Worm (Caenorhabditis elegans) whole organism, early embryonic: ENCODE data around the gene K07C5.3.

Experiments
- B0310.2 ChIP-seq: sonication (generic microtip); optimal IDR thresholded peaks from 2 replicates; lab custom pipeline; 2016; ENCODE audit warnings: mild to moderate bottlenecking, missing genetic modification characterization, missing compliant biosample characterization
- F13C5.2 ChIP-seq: sonication (generic microtip); optimal IDR thresholded peaks from 2 replicates; lab custom pipeline; 2017; ENCODE audit warnings: mild to moderate bottlenecking, missing genetic modification characterization, inconsistent platforms, missing compliant biosample characterization
- aly-1 ChIP-seq: sonication (generic microtip); optimal IDR thresholded peaks from 2 replicates; lab custom pipeline; 2016; ENCODE audit warnings: missing genetic modification characterization, missing compliant biosample characterization
- ama-1 ChIP-seq: fragments of 150-350 bp; optimal IDR thresholded peaks from 2 replicates; lab custom pipeline; 2014
- ceh-13 ChIP-seq: fragments of 200-800 bp; sonication (Bioruptor generic); optimal IDR thresholded peaks from 2 replicates; lab custom pipeline; 2018; ENCODE audit warnings: mild to moderate bottlenecking, missing genetic modification characterization, missing compliant biosample characterization
- ceh-36 ChIP-seq: sonication (generic microtip); optimal IDR thresholded peaks from 2 replicates; lab custom pipeline; 2016; ENCODE audit warnings: missing genetic modification characterization, inconsistent platforms, missing compliant biosample characterization
- ets-7 ChIP-seq: sonication (generic microtip); optimal IDR thresholded peaks from 2 replicates; lab custom pipeline; 2016; ENCODE audit warnings: missing genotype, missing genetic modification characterization, missing compliant biosample characterization
- flt-1 ChIP-seq: fragments of 200-800 bp; sonication (Bioruptor generic); IDR thresholded peaks from 2 replicates; pipeline ENCODE4 v1.3.6; 2022; ENCODE audit warnings: missing genetic modification characterization, missing compliant biosample characterization
- hmbx-1 ChIP-seq: sonication (generic microtip); optimal IDR thresholded peaks from 2 replicates; lab custom pipeline; 2016; ENCODE audit warnings: mild to moderate bottlenecking, missing genetic modification characterization, missing compliant biosample characterization
- hmg-4 ChIP-seq: fragments of 200-800 bp; sonication (Bioruptor generic); optimal IDR thresholded peaks from 2 replicates; lab custom pipeline; 2018; ENCODE audit warnings: mild to moderate bottlenecking, missing genetic modification characterization, missing compliant biosample characterization
- hnd-1 ChIP-seq: sonication (generic microtip); optimal IDR thresholded peaks from 2 replicates; lab custom pipeline; 2016; ENCODE audit warnings: missing genetic modification characterization, missing compliant biosample characterization
- pes-1 ChIP-seq: fragments of 200-800 bp; sonication (Bioruptor generic); IDR thresholded peaks from 2 replicates; pipeline ENCODE4 v1.3.6; 2022; ENCODE audit warnings: missing genetic modification reagents, missing genetic modification characterization, missing compliant biosample characterization
- scrt-1 ChIP-seq: fragments of 200-800 bp; sonication (Bioruptor generic); IDR thresholded peaks from 2 replicates; pipeline ENCODE4 v1.3.6; 2022; ENCODE audit warnings: missing genetic modification characterization, missing compliant biosample characterization
- sea-1 ChIP-seq: fragments of 200-800 bp; sonication (Bioruptor generic); conservative IDR thresholded peaks from 2 replicates; pipeline ENCODE4 v1.3.6; 2022; ENCODE audit warnings: missing genetic modification characterization, missing compliant biosample characterization
- tbx-11 ChIP-seq: fragments of 200-800 bp; sonication (Bioruptor generic); IDR thresholded peaks from 2 replicates; pipeline ENCODE4 v1.3.6; 2022; ENCODE audit warnings: missing genetic modification characterization, missing compliant biosample characterization
- tbx-37 ChIP-seq: fragments of 200-800 bp; sonication (Bioruptor generic); conservative IDR thresholded peaks from 2 replicates; pipeline ENCODE4 v1.3.6; 2022; ENCODE audit warnings: missing genetic modification reagents, missing genetic modification characterization, missing compliant biosample characterization
- tra-4 ChIP-seq: sonication (generic microtip); optimal IDR thresholded peaks from 2 replicates; lab custom pipeline; 2017; ENCODE audit warnings: missing genetic modification characterization, missing compliant biosample characterization

K07C5.3 gene

DNA sequence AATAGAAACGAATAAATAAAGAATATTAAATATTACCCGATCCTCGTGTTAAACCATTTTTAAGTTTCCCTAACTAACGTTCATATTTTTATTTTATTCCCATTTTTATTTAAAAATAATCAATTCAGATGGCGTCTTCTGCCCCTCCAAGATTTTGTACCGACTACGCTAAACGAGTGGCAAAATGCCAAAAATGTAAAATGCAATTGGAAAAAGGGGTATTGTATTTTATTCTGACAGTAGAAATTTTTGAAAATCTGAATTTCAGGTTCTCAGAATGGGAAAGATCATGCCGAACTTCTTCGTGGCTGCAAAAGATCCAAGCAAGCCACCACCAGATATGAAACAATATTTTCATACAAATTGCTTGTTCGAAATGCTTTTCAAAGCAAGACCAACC, at the start of gene K07C5.3:
TSS of gene K07C5.3 (plus strand) at position 129 of the 400 bp plus-strand sequence.
- no peak for TF ChIP-seq flt-1
- TF ChIP-seq B0310.2 = no peak
- no peak for TF ChIP-seq hnd-1
- no peak for TF ChIP-seq ceh-13
- no peak for TF ChIP-seq scrt-1 (GFP tag; lab: Robert Waterston, UW)
- no peak for TF ChIP-seq ets-7 (tag; lab: Kevin White, UChicago)
- no peak for TF ChIP-seq sea-1 (GFP tag; lab: Robert Waterston, UW)
- TF ChIP-seq hmg-4 = no peak
- TF ChIP-seq F13C5.2 (tag; lab: Kevin White, UChicago) = no peak
- TF ChIP-seq ceh-36 (tag; lab: Kevin White, UChicago) = no peak
- TF ChIP-seq hmbx-1 = no peak
- no peak for TF ChIP-seq tbx-11 (GFP tag; lab: Robert Waterston, UW)
- TF ChIP-seq tbx-37 = no peak
- TF ChIP-seq aly-1 = no peak
- TF ChIP-seq tra-4 (tag; lab: Kevin White, UChicago) = no peak
- TF ChIP-seq pes-1 (GFP tag; lab: Robert Waterston, UW) = no peak
- no peak for TF ChIP-seq ama-1 (lab: Kevin White, UChicago)

- TF ChIP-seq ceh-13 (no peak), aly-1 (no peak), hmbx-1 (no peak), B0310.2 (no peak)
Observed at ce11 chrV:10294549-10294948, 48.3 kb upstream of the K07C5.3 start, which contains the start of gene col-150. Gene col-150 (minus strand): TSS chrV:10294649.

- TF ChIP-seq ceh-36 (tag; lab: Kevin White, UChicago) (no peak), aly-1 (no peak), B0310.2 (no peak), ceh-13 (no peak), ets-7 (tag; lab: Kevin White, UChicago) (no peak), scrt-1 (GFP tag; lab: Robert Waterston, UW) (no peak), hmbx-1 (no peak), tbx-11 (GFP tag; lab: Robert Waterston, UW) (no peak), hnd-1 (no peak), tbx-37 (no peak), hmg-4 (no peak), ama-1 (lab: Kevin White, UChicago) (no peak), F13C5.2 (tag; lab: Kevin White, UChicago) (no peak), flt-1 (no peak), pes-1 (GFP tag; lab: Robert Waterston, UW) (no peak)
Observed at ce11 chrV:10297099-10297498, 45.7 kb upstream of the K07C5.3 start, which contains the start of gene B0024.4. Gene B0024.4 (plus strand): TSS chrV:10297399.

- TF ChIP-seq flt-1 (no peak), ets-7 (tag; lab: Kevin White, UChicago) (no peak), aly-1 (no peak), sea-1 (GFP tag; lab: Robert Waterston, UW) (no peak), B0310.2 (no peak), hmg-4 (no peak), scrt-1 (GFP tag; lab: Robert Waterston, UW) (no peak), hnd-1 (no peak), tra-4 (tag; lab: Kevin White, UChicago) (no peak), ceh-13 (no peak), hmbx-1 (no peak), tbx-11 (GFP tag; lab: Robert Waterston, UW) (no peak), pes-1 (GFP tag; lab: Robert Waterston, UW) (no peak), ceh-36 (tag; lab: Kevin White, UChicago) (no peak), ama-1 (lab: Kevin White, UChicago) (no peak), tbx-37 (no peak), F13C5.2 (tag; lab: Kevin White, UChicago) (no peak)
Observed at ce11 chrV:10307283-10307682, 35.5 kb upstream of the K07C5.3 start, which contains the start of gene che-12. Gene che-12 (minus strand): TSS chrV:10307383.

- no peak for TF ChIP-seq tbx-11 (GFP tag; lab: Robert Waterston, UW)
- TF ChIP-seq ceh-36 (tag; lab: Kevin White, UChicago) = no peak
- TF ChIP-seq sea-1 (GFP tag; lab: Robert Waterston, UW) = no peak
- TF ChIP-seq ceh-13 = no peak
- TF ChIP-seq hnd-1 = no peak
- no peak for TF ChIP-seq hmg-4
- no peak for TF ChIP-seq tra-4 (tag; lab: Kevin White, UChicago)
- no peak for TF ChIP-seq hmbx-1
- no peak for TF ChIP-seq aly-1
- no peak for TF ChIP-seq pes-1 (GFP tag; lab: Robert Waterston, UW)
- no peak for TF ChIP-seq flt-1
- TF ChIP-seq tbx-37 = no peak
- TF ChIP-seq B0310.2 = no peak
Observed at ce11 chrV:10313953-10314352, 28.9 kb upstream of the K07C5.3 start, which contains the start of gene gcy-6. Gene gcy-6 (minus strand): TSS chrV:10314053.

ce11 chrV:10314371-10314770, 28.5 kb upstream of the K07C5.3 start, which contains the start of gene trx-2:
Gene trx-2 (plus strand): TSS chrV:10314671.
- no peak for TF ChIP-seq F13C5.2 (tag; lab: Kevin White, UChicago)
- TF ChIP-seq sea-1 (GFP tag; lab: Robert Waterston, UW) = no peak
- TF ChIP-seq hnd-1 = no peak
- TF ChIP-seq ets-7 (tag; lab: Kevin White, UChicago) = no peak
- no peak for TF ChIP-seq B0310.2
- no peak for TF ChIP-seq pes-1 (GFP tag; lab: Robert Waterston, UW)
- no peak for TF ChIP-seq hmbx-1
- no peak for TF ChIP-seq aly-1
- no peak for TF ChIP-seq flt-1
- TF ChIP-seq ama-1 (lab: Kevin White, UChicago) = no peak
- TF ChIP-seq tbx-11 (GFP tag; lab: Robert Waterston, UW) = no peak
- TF ChIP-seq tbx-37 = no peak
- TF ChIP-seq ceh-36 (tag; lab: Kevin White, UChicago) = no peak
- no peak for TF ChIP-seq tra-4 (tag; lab: Kevin White, UChicago)
- TF ChIP-seq hmg-4 = no peak

DNA sequence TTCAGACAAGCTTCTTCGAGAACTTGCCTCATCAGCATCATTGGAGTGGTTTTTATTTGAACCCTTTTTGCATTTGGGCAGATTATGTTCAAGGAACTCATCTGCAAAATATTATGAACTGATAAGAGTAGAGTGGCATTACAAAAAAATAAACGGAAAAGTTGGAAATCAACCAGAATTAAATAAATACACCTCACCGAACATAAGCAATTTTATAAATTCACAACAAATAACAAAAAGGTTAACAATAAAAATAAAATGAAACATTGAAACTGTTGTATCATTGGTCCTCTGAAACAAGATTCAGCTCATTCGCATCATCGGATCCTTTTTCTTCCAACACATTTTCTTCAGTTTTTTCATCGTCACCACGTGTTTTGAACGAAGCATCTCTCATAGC, 25.5 kb upstream of the K07C5.3 start, which contains the start of gene asps-1:
TSS of gene asps-1 (minus strand) at position 101 of the 400 bp plus-strand sequence.
- TF ChIP-seq tra-4 (tag; lab: Kevin White, UChicago) = no peak
- TF ChIP-seq aly-1 = no peak
- no peak for TF ChIP-seq hmbx-1
- no peak for TF ChIP-seq ets-7 (tag; lab: Kevin White, UChicago)
- TF ChIP-seq ceh-36 (tag; lab: Kevin White, UChicago) = no peak
- no peak for TF ChIP-seq ceh-13
- TF ChIP-seq sea-1 (GFP tag; lab: Robert Waterston, UW) = no peak
- no peak for TF ChIP-seq tbx-37
- no peak for TF ChIP-seq flt-1

- TF ChIP-seq hnd-1 (no peak), flt-1 (no peak), tbx-37 (no peak), F13C5.2 (tag; lab: Kevin White, UChicago) (no peak), ceh-36 (tag; lab: Kevin White, UChicago) (no peak), pes-1 (GFP tag; lab: Robert Waterston, UW) (no peak), hmbx-1 (no peak), tbx-11 (GFP tag; lab: Robert Waterston, UW) (no peak), sea-1 (GFP tag; lab: Robert Waterston, UW) (no peak), ets-7 (tag; lab: Kevin White, UChicago) (no peak), ama-1 (lab: Kevin White, UChicago) (no peak), tra-4 (tag; lab: Kevin White, UChicago) (no peak), hmg-4 (no peak)
Observed at ce11 chrV:10319434-10319833, 23.4 kb upstream of the K07C5.3 start, which contains the start of gene B0024.11. Gene B0024.11 (minus strand): TSS chrV:10319534.
